Worm (Caenorhabditis elegans): ENCODE measurements around the gene F07E5.9.
A peak's percentile ranks its signal among the peaks of the same experiment; 100 is the strongest.

The F07E5.9 gene

DNA sequence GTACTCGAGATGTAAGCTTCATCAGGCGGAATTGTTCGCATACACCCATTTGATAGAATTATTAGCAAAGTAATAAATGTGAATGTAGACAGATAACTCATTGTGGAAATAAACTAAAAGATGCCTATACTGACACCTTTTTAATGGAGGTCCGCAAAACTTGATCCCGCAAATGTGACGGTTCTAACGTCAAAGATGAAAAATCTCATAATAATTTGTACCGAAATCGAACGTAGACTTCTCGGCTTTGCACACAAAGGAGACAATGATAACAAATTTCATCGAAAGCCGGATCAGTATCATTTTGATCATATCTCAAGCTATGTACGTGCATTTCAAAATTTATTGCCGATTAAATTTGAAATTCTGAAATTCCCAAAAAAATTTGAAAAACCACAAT, 28.0 kb upstream of the F07E5.9 start, which contains the start of gene R52.4:
TSS of gene R52.4 (minus strand) at position 101 of the 400 bp plus-strand sequence.
- TF ChIP-seq F16B12.6 (tag; optimal IDR thresholded peaks at IDR 0.05) (no peak), hlh-4 (tag; optimal IDR thresholded peaks at IDR 0.05) (no peak), ces-1 (GFP tag; optimal IDR thresholded peaks at IDR 0.05) (no peak), elt-3 (tag; optimal IDR thresholded peaks at IDR 0.05) (no peak), dsc-1 (tag; optimal IDR thresholded peaks at IDR 0.05) (no peak), efl-3 (GFP tag; optimal IDR thresholded peaks at IDR 0.05) (no peak), rnt-1 (tag; optimal IDR thresholded peaks at IDR 0.05) (no peak), mep-1 (tag; optimal IDR thresholded peaks at IDR 0.05) (no peak), isw-1 (GFP tag; IDR thresholded peaks at IDR 0.05) (no peak), lin-13 (GFP tag; optimal IDR thresholded peaks at IDR 0.05) (no peak), unc-30 (tag; optimal IDR thresholded peaks at IDR 0.05) (no peak), mdl-1 (tag; optimal IDR thresholded peaks at IDR 0.05) (no peak), unc-86 (tag; optimal IDR thresholded peaks at IDR 0.05) (no peak), sup-37 (GFP tag; optimal IDR thresholded peaks at IDR 0.05) (no peak), tbx-2 (tag; optimal IDR thresholded peaks at IDR 0.05) (no peak), ceh-8 (GFP tag; optimal IDR thresholded peaks at IDR 0.05) (no peak), ztf-11 (tag; optimal IDR thresholded peaks at IDR 0.05) (no peak), zip-4 (GFP tag; optimal IDR thresholded peaks at IDR 0.05) (no peak), egl-13 (tag; optimal IDR thresholded peaks at IDR 0.05) (no peak)

DNA sequence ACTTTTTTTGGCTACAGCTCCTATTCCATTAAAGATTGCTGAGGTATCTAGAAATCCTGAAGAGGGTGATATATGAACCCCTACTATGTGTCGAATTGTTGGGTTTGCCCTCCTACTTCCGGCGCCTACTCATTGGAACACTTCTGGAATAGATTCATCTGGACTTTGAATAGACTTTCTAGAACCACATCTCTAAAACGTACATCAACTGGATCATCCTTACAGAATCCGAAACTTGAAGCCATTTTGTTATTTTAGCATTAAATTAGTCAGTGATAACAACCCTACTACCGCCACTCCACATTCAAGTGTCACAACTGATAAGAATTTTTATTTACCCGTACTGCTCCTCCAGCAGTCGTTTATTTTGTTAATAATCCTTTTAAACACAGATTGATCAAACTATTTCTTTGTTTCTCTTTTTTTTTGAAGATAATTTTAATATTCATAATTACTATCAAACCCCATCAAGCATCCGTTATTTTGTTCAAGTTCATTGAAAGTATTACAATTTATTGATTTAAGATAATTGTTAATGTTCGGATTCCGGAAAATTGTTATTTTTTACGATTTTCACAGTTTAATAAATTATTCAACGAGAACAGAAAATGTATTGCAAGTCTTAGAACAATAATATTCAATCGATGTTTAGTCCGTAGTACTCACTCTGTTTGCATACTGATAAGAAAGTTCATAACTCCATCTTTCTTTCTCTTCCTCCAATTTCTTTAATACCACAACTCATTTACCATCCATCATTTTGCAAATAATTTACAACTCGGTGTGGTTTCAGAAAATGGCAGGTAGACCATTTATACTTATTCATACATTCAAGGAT, 19.0 kb upstream of the F07E5.9 start, which contains the start of gene math-42:
TSS of gene math-42 (plus strand) at position 788 of the 838 bp plus-strand sequence.
- TF ChIP-seq mab-9 (GFP tag; IDR thresholded peaks at IDR 0.05) (no peak), nhr-12 (tag; optimal IDR thresholded peaks at IDR 0.05) (no peak), ztf-4 (tag; optimal IDR thresholded peaks at IDR 0.05) (no peak), elt-2 (tag; optimal IDR thresholded peaks at IDR 0.05) (peak; percentile 38), dsc-1 (tag; optimal IDR thresholded peaks at IDR 0.05) (no peak)

DNA sequence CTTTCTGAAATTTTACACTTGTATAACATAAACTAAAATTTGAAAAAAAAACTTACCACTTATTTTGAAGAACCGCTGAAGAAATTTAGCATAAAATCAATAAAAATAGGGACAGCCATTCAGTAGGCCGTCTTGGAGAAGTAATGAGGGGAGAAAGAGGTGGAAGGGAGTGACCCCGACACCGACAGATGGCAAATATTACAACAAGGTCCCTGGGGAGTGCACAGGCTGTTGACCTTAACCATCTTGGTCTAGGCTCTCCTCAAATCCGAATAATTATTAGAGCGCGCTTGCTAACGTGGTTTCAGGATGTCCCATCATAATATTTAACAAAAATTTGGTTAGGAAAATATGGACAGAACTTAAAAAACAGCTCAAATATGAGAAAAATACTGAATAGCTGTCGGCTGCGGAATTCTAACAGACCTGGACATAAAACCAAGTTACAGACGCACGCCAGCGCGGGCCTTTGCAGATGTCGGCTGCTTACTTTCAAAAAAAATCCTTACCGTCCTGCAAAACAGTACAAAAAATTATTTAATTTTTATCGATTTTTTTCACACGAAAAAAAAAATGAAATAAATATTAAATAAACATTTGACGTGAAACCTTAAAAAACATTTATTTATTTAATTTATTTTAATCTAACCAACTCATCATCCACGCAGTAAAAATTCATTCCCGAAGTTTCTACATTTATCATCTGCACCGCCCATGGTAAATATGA, 14.8 kb upstream of the F07E5.9 start, which contains the start of gene T16A1.2:
TSS of gene T16A1.2 (plus strand) at position 677 of the 727 bp plus-strand sequence.
- no peak for TF ChIP-seq grh-1 (GFP tag; IDR thresholded peaks at IDR 0.05)
- no peak for TF ChIP-seq jun-1 (tag; optimal IDR thresholded peaks at IDR 0.05)
- TF ChIP-seq pag-3 (tag; optimal IDR thresholded peaks at IDR 0.05; ENCODE audit: borderline replicate concordance, insufficient read depth): no peak
- no peak for TF ChIP-seq nhr-90 (tag; optimal IDR thresholded peaks at IDR 0.05; ENCODE audit: poor library complexity)
- TF ChIP-seq lsy-2 (tag; optimal IDR thresholded peaks at IDR 0.05): no peak
- no peak for TF ChIP-seq nhr-19 (GFP tag; conservative IDR thresholded peaks at IDR 0.05)
- TF ChIP-seq C16A3.4 (tag; optimal IDR thresholded peaks at IDR 0.05): no peak
- TF ChIP-seq nhr-12 (tag; optimal IDR thresholded peaks at IDR 0.05): no peak
- no peak for TF ChIP-seq mep-1 (tag; optimal IDR thresholded peaks at IDR 0.05)
- no peak for TF ChIP-seq unc-130 (tag; optimal IDR thresholded peaks at IDR 0.05)
- TF ChIP-seq pqm-1 (tag; optimal IDR thresholded peaks at IDR 0.05): no peak
- TF ChIP-seq dsc-1 (tag; optimal IDR thresholded peaks at IDR 0.05): no peak
- TF ChIP-seq pax-3 (tag; optimal IDR thresholded peaks at IDR 0.05): no peak
- no peak for TF ChIP-seq fkh-8 (tag; optimal IDR thresholded peaks at IDR 0.05)
- TF ChIP-seq lir-3 (tag; optimal IDR thresholded peaks at IDR 0.05; ENCODE audit: poor library complexity): no peak

Data from whole organism, L1 larva.